Fruit fly (Drosophila melanogaster): Measurements from ENCODE around the gene Mcm5.

DNA sequence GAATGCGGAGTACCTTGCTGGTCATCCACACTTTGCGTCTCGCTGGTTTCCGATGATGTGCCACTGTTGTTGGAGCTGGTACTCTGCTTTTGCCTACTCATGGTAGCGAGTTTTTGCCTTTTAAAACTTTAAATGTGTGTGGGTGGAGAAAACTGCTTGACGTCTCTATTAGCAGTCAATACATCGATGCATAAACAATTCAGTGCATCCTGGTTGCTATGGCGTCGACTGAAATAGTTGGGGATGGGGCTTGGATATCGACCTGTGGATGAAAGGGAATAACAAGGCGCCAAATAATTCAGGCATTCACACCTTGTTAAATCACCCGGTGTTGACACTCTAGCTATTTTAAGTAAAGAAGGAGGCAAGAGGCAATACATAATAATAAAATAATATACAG lies 6.2 kb upstream of the Mcm5 start, which contains the start of gene CG42633:
- no peak for TF ChIP-seq usp (GFP tag; optimal IDR thresholded peaks at IDR 0.05)
- TF ChIP-seq pan (optimal IDR thresholded peaks at IDR 0.05), result no peak
